Worm (Caenorhabditis elegans): ENCODE results near the gene R148.3.

The R148.3 gene

DNA sequence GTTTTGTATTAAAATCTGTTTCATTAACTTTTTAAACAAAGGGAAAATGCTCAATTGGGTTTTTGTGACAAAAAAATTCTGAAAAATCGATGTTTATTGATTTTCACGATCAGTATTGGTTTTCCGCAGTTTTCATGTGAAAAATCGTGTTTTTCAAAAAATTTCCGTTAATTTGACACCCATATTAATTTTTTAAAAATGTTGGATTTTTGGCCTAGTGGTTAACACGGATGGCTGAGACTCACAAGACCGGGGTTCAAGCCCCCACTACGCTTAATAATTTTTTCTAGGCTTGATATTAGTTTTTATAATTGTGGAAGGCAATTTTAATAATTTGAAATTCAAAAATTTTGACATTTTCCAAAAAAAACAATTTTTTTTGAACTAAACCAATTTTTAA is 15.5 kb downstream of the R148.3 start:
- TF ChIP-seq ceh-16 (tag; optimal IDR thresholded peaks at IDR 0.05) (no peak), unc-39 (tag; optimal IDR thresholded peaks at IDR 0.05) (no peak), mdl-1 (tag; optimal IDR thresholded peaks at IDR 0.05) (no peak), elt-1 (tag; optimal IDR thresholded peaks at IDR 0.05) (no peak), skn-1 (tag; optimal IDR thresholded peaks at IDR 0.05) (no peak), R02D3.7 (tag; optimal IDR thresholded peaks at IDR 0.05) (no peak), snpc-4 (tag; optimal IDR thresholded peaks at IDR 0.05) (no peak), nhr-12 (tag; optimal IDR thresholded peaks at IDR 0.05) (no peak), ztf-11 (tag; optimal IDR thresholded peaks at IDR 0.05) (no peak), nhr-10 (tag; optimal IDR thresholded peaks at IDR 0.05) (no peak), zag-1 (tag; optimal IDR thresholded peaks at IDR 0.05) (no peak), nhr-25 (tag; optimal IDR thresholded peaks at IDR 0.05) (no peak)

- TF ChIP-seq nhr-10 (tag; optimal IDR thresholded peaks at IDR 0.05) (no peak), unc-62 (GFP tag; optimal IDR thresholded peaks at IDR 0.05) (no peak), peb-1 (tag; optimal IDR thresholded peaks at IDR 0.05) (no peak), R02D3.7 (tag; optimal IDR thresholded peaks at IDR 0.05) (no peak), nhr-21 (tag; optimal IDR thresholded peaks at IDR 0.05) (no peak), sma-3 (GFP tag; optimal IDR thresholded peaks at IDR 0.05) (no peak), elt-1 (tag; optimal IDR thresholded peaks at IDR 0.05) (no peak), nhr-237 (tag; optimal IDR thresholded peaks at IDR 0.05) (no peak), dmd-4 (tag; optimal IDR thresholded peaks at IDR 0.05) (no peak), alr-1 (tag; optimal IDR thresholded peaks at IDR 0.05) (no peak), nhr-25 (tag; optimal IDR thresholded peaks at IDR 0.05) (no peak), ceh-16 (tag; optimal IDR thresholded peaks at IDR 0.05) (no peak), lin-11 (tag; optimal IDR thresholded peaks at IDR 0.05) (no peak), ztf-11 (tag; optimal IDR thresholded peaks at IDR 0.05) (no peak), crh-2 (tag; optimal IDR thresholded peaks at IDR 0.05) (no peak), Y55F3AM.14 (GFP tag; optimal IDR thresholded peaks at IDR 0.05) (no peak), nhr-6 (tag; optimal IDR thresholded peaks at IDR 0.05) (no peak), sem-4 (tag; optimal IDR thresholded peaks at IDR 0.05) (no peak), nhr-129 (tag; optimal IDR thresholded peaks at IDR 0.05) (no peak), ZK546.5 (tag; optimal IDR thresholded peaks at IDR 0.05) (no peak)
Observed at ce11 chrIII:3191195-3191594, 16.1 kb downstream of the R148.3 start, which contains the start of gene R148.8. R148.8 (plus strand) TSS chrIII:3191495.

DNA sequence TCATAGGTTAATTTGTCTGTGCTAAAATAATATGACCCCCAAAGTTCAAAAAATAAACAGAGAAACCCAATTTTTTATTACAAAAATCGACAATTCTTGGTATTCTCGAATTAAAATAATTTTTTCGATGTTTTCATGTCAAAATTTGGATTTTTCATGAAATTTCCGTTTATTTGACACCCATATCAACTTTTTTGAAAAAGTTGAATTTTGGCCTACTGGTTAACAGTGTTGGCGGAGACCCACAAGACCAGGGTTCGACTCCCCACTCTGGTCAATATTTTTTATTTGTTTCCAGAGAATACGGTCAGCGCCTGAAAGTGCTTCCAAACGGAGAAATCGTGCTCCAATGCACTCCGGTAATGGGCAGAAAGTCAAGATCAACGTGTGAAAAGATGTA is 16.6 kb downstream of the R148.3 start:
- TF ChIP-seq ztf-11 (tag; optimal IDR thresholded peaks at IDR 0.05) (no peak), nhr-21 (tag; optimal IDR thresholded peaks at IDR 0.05) (no peak), fos-1 (tag; optimal IDR thresholded peaks at IDR 0.05) (no peak), C34F6.9 (tag; optimal IDR thresholded peaks at IDR 0.05) (no peak), elt-1 (tag; optimal IDR thresholded peaks at IDR 0.05) (no peak), lin-13 (GFP tag; optimal IDR thresholded peaks at IDR 0.05) (no peak), F13H6.1 (tag; optimal IDR thresholded peaks at IDR 0.05) (no peak), lin-39 (tag; optimal IDR thresholded peaks at IDR 0.05) (no peak)

DNA sequence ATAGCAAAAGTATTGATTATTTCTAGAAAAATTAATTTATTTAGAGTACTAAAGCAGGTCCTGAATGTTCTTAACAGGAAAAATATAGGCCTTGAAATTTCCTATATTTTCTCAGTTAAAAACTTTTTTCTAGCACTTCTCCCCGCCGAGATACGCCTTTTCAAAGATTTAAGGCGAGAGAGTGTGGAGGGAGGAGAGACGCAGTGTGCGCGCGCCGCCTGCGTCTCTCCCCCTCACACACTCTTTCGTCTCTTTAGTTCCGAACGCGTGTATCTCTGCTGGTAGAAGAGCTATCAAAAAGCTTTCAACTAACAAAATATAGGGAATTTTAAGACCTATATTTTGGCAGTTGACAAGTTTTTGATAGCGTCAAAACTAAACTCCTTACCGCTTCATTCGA is 22.8 kb downstream of the R148.3 start:
- no peak for TF ChIP-seq lin-11 (tag; optimal IDR thresholded peaks at IDR 0.05)
- no peak for TF ChIP-seq ztf-11 (tag; optimal IDR thresholded peaks at IDR 0.05)
- no peak for TF ChIP-seq nhr-129 (tag; optimal IDR thresholded peaks at IDR 0.05)
- TF ChIP-seq nhr-11 (tag; optimal IDR thresholded peaks at IDR 0.05) = no peak
- no peak for TF ChIP-seq nhr-237 (tag; optimal IDR thresholded peaks at IDR 0.05)
- TF ChIP-seq gmeb-1 (tag; optimal IDR thresholded peaks at IDR 0.05) = no peak
- TF ChIP-seq ama-1 (optimal IDR thresholded peaks at IDR 0.05) = no peak
- no peak for TF ChIP-seq ztf-1 (GFP tag; conservative IDR thresholded peaks at IDR 0.05)
- no peak for TF ChIP-seq ztf-4 (tag; optimal IDR thresholded peaks at IDR 0.05)
- no peak for TF ChIP-seq lin-39 (tag; optimal IDR thresholded peaks at IDR 0.05)
- no peak for TF ChIP-seq elt-3 (tag; optimal IDR thresholded peaks at IDR 0.05)
- TF ChIP-seq peb-1 (tag; optimal IDR thresholded peaks at IDR 0.05) = no peak
- TF ChIP-seq snpc-4 (tag; optimal IDR thresholded peaks at IDR 0.05) = no peak
- no peak for TF ChIP-seq ceh-16 (tag; optimal IDR thresholded peaks at IDR 0.05)
- no peak for TF ChIP-seq R02D3.7 (tag; optimal IDR thresholded peaks at IDR 0.05)
- TF ChIP-seq skn-1 (tag; optimal IDR thresholded peaks at IDR 0.05) = no peak
- no peak for TF ChIP-seq nhr-6 (tag; optimal IDR thresholded peaks at IDR 0.05)
- no peak for TF ChIP-seq fos-1 (tag; optimal IDR thresholded peaks at IDR 0.05)
- TF ChIP-seq F13H6.1 (tag; optimal IDR thresholded peaks at IDR 0.05) = no peak

DNA sequence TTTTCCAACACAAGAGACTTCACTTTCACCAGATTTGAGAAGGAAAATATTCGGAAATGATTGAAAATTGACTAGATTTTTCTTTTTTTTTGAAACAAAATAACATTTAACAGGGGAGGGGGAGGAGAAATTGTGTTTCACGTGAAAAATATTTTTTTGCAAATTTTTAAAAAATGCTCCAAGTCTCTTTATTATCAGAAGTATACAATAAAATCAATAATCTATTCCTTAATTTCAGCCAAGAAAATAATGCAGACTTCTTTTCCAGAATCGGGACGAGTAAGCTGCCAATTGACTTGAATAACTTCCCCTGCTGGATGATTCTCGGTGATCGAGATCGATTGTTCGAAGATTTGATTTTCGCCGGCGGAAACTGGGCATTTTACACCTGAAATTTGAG is 23.2 kb downstream of the R148.3 start, which contains the start of gene R148.7:
Gene R148.7 (minus strand): TSS at position 101 of the 400 bp plus-strand sequence.
- TF ChIP-seq zag-1 (tag; optimal IDR thresholded peaks at IDR 0.05) (no peak), ztf-1 (GFP tag; conservative IDR thresholded peaks at IDR 0.05) (no peak), crh-2 (tag; optimal IDR thresholded peaks at IDR 0.05) (no peak), egl-27 (tag; optimal IDR thresholded peaks at IDR 0.05) (no peak)

All from whole organism, L2 larva.